Fruit fly (Drosophila melanogaster) whole organism, embryonic: ENCODE data around the gene CG15717.
A peak's percentile ranks its signal among the peaks of the same experiment; 100 is the strongest.

Source experiments
- CG10979 ChIP-seq: fragments of 200-800 bp; sonication (Bioruptor generic); optimal IDR thresholded peaks from 2 replicates; lab custom pipeline; 2018; ENCODE audit warnings: missing biosample characterization, mild to moderate bottlenecking, missing genetic modification characterization, moderate library complexity
- CG12104 ChIP-seq: fragments of 200-800 bp; sonication (Bioruptor generic); optimal IDR thresholded peaks from 3 replicates; lab custom pipeline; 2016; ENCODE audit warnings: missing biosample characterization, missing genetic modification characterization
- CG12155 ChIP-seq: fragments of 200-800 bp; sonication (Bioruptor generic); optimal IDR thresholded peaks from 3 replicates; lab custom pipeline; 2016; ENCODE audit warnings: missing biosample characterization, missing genetic modification characterization
- CG12769 ChIP-seq: fragments of 200-800 bp; sonication (Bioruptor generic); optimal IDR thresholded peaks from 2 replicates; lab custom pipeline; 2019; ENCODE audit warnings: missing biosample characterization, mild to moderate bottlenecking, missing genetic modification characterization, moderate library complexity
- CG12942 ChIP-seq: fragments of 200-800 bp; sonication (Bioruptor generic); optimal IDR thresholded peaks from 3 replicates; lab custom pipeline; 2016; ENCODE audit warnings: missing biosample characterization, missing genetic modification characterization
- CG1529 ChIP-seq: fragments of 200-800 bp; sonication (Bioruptor generic); optimal IDR thresholded peaks from 3 replicates; lab custom pipeline; 2018; ENCODE audit warnings: missing biosample characterization, missing genetic modification characterization
- CG15696 ChIP-seq: fragments of 200-800 bp; sonication (Bioruptor generic); optimal IDR thresholded peaks from 2 replicates; lab custom pipeline; 2019; ENCODE audit warnings: missing biosample characterization, mild to moderate bottlenecking, missing genetic modification characterization, moderate library complexity
- CG30431 ChIP-seq: fragments of 200-800 bp; sonication (Bioruptor generic); optimal IDR thresholded peaks from 2 replicates; lab custom pipeline; 2017; ENCODE audit warnings: missing biosample characterization, missing genetic modification characterization
- CG3847 ChIP-seq: fragments of 200-800 bp; sonication (Bioruptor generic); IDR thresholded peaks from 2 replicates; pipeline ENCODE4 v1.3.6; 2022; ENCODE audit warnings: missing biosample characterization, missing genetic modification characterization
- CG4424 ChIP-seq: fragments of 200-800 bp; sonication (Bioruptor generic); optimal IDR thresholded peaks from 3 replicates; lab custom pipeline; 2016; ENCODE audit warnings: missing biosample characterization, missing genetic modification characterization
- CG7372 ChIP-seq: fragments of 200-800 bp; sonication (Bioruptor generic); IDR thresholded peaks from 2 replicates; pipeline ENCODE4 v1.3.6; 2022; ENCODE audit warnings: missing biosample characterization, missing genetic modification characterization
- D19B ChIP-seq: fragments of 200-800 bp; sonication (Bioruptor generic); optimal IDR thresholded peaks from 2 replicates; lab custom pipeline; 2017; ENCODE audit warnings: missing biosample characterization, mild to moderate bottlenecking, missing genetic modification characterization
- Dll ChIP-seq: fragments of 200-800 bp; sonication (Bioruptor generic); IDR thresholded peaks from 4 replicates; pipeline ENCODE4 v1.3.6; 2022; ENCODE audit warnings: missing biosample characterization, missing genetic modification characterization; ENCODE audit not compliant: partially characterized antibody
- Dp ChIP-seq: fragments of 200-800 bp; sonication (Bioruptor generic); optimal IDR thresholded peaks from 2 replicates; lab custom pipeline; 2018; ENCODE audit warnings: missing biosample characterization, mild to moderate bottlenecking, missing genetic modification characterization, moderate library complexity
- Drgx ChIP-seq: fragments of 200-800 bp; sonication (Bioruptor generic); IDR thresholded peaks from 2 replicates; pipeline ENCODE4 v1.3.6; 2022; ENCODE audit warnings: missing biosample characterization, missing genetic modification characterization
- Fer3 ChIP-seq: fragments of 200-800 bp; sonication (Bioruptor generic); optimal IDR thresholded peaks from 2 replicates; lab custom pipeline; 2018; ENCODE audit warnings: missing biosample characterization, mild to moderate bottlenecking, missing genetic modification characterization, moderate library complexity
- HLH4C ChIP-seq: fragments of 200-800 bp; sonication (Bioruptor generic); IDR thresholded peaks from 3 replicates; pipeline ENCODE4 v1.3.6; 2022; ENCODE audit warnings: missing biosample characterization, missing genetic modification characterization; ENCODE audit not compliant: partially characterized antibody
- Hr51 ChIP-seq, 2 experiments: fragments of 200-800 bp; sonication (Bioruptor generic); optimal IDR thresholded peaks; 2 replicates in 1 of 2; 3 replicates in 1 of 2; lab custom pipeline; 2016 to 2018; ENCODE audit warnings: missing biosample characterization in 2 of 2, missing genetic modification characterization in 2 of 2, mild to moderate bottlenecking in 1 of 2, moderate library complexity in 1 of 2
- Lim3 ChIP-seq: fragments of 200-800 bp; sonication (Bioruptor generic); IDR thresholded peaks from 2 replicates; pipeline ENCODE4 v1.3.6; 2022; ENCODE audit warnings: missing biosample characterization, missing genetic modification characterization
- Lpt ChIP-seq: fragments of >200 bp; optimal IDR thresholded peaks from 2 replicates; lab custom pipeline; 2018; ENCODE audit warnings: missing biosample characterization, missing genetic modification characterization
- MESR4 ChIP-seq: fragments of 200-800 bp; sonication (Bioruptor generic); optimal IDR thresholded peaks from 2 replicates; lab custom pipeline; 2018; ENCODE audit warnings: missing biosample characterization, mild to moderate bottlenecking, missing genetic modification characterization, moderate library complexity
- Optix ChIP-seq: fragments of 200-800 bp; sonication (Bioruptor generic); IDR thresholded peaks from 3 replicates; pipeline ENCODE4 v1.3.6; 2022; ENCODE audit warnings: missing biosample characterization, missing genetic modification characterization
- PHDP ChIP-seq: fragments of 200-800 bp; sonication (Bioruptor generic); optimal IDR thresholded peaks from 3 replicates; lab custom pipeline; 2018; ENCODE audit warnings: missing biosample characterization, mild to moderate bottlenecking, missing genetic modification characterization, moderate library complexity
- Ptx1 ChIP-seq: fragments of 200-800 bp; sonication (Bioruptor generic); IDR thresholded peaks from 2 replicates; pipeline ENCODE4 v1.3.6; 2022; ENCODE audit warnings: missing biosample characterization, missing genetic modification characterization
- Ravus ChIP-seq: fragments of 200-800 bp; sonication (Bioruptor generic); IDR thresholded peaks from 2 replicates; pipeline ENCODE4 v1.3.6; 2022; ENCODE audit warnings: missing biosample characterization, missing genetic modification characterization
- Rfx ChIP-seq: fragments of 200-800 bp; sonication (Bioruptor generic); IDR thresholded peaks from 2 replicates; pipeline ENCODE4 v1.3.6; 2022; ENCODE audit warnings: missing biosample characterization, missing genetic modification characterization
- Six4 ChIP-seq: fragments of 200-800 bp; sonication (Bioruptor generic); optimal IDR thresholded peaks from 2 replicates; lab custom pipeline; 2016; ENCODE audit warnings: missing biosample characterization, missing genetic modification characterization
- Sry-β ChIP-seq: fragments of 200-800 bp; sonication (Bioruptor generic); optimal IDR thresholded peaks from 2 replicates; lab custom pipeline; 2018; ENCODE audit warnings: missing biosample characterization, mild to moderate bottlenecking, missing genetic modification characterization, moderate library complexity
- Usf ChIP-seq: fragments of 200-800 bp; sonication (Bioruptor generic); optimal IDR thresholded peaks from 2 replicates; lab custom pipeline; 2017; ENCODE audit warnings: missing genotype, missing biosample characterization, missing genetic modification characterization
- Xbp1 ChIP-seq: fragments of 200-800 bp; sonication (Bioruptor generic); optimal IDR thresholded peaks from 3 replicates; lab custom pipeline; 2016; ENCODE audit warnings: missing biosample characterization, mild to moderate bottlenecking, missing genetic modification characterization
- abd-A ChIP-seq: fragments of 200-800 bp; sonication (Bioruptor generic); optimal IDR thresholded peaks from 3 replicates; lab custom pipeline; 2019; ENCODE audit warnings: missing biosample characterization, mild to moderate bottlenecking, missing genetic modification characterization, moderate library complexity
- aop ChIP-seq: fragments of 200-800 bp; sonication (Bioruptor generic); IDR thresholded peaks from 2 replicates; pipeline ENCODE4 v1.3.6; 2022; ENCODE audit warnings: missing biosample characterization, missing genetic modification characterization
- bigmax ChIP-seq: fragments of 200-800 bp; sonication (Bioruptor generic); optimal IDR thresholded peaks from 2 replicates; lab custom pipeline; 2018; ENCODE audit warnings: missing biosample characterization, mild to moderate bottlenecking, missing genetic modification characterization
- crc ChIP-seq: fragments of 200-800 bp; sonication (Bioruptor generic); optimal IDR thresholded peaks from 2 replicates; lab custom pipeline; 2016; ENCODE audit warnings: missing biosample characterization, missing genetic modification characterization
- en ChIP-seq: fragments of 200-800 bp; sonication (Bioruptor generic); optimal IDR thresholded peaks from 2 replicates; lab custom pipeline; 2016; ENCODE audit warnings: missing biosample characterization, missing genetic modification characterization
- fd64A ChIP-seq: fragments of 200-800 bp; sonication (Bioruptor generic); optimal IDR thresholded peaks from 3 replicates; lab custom pipeline; 2018; ENCODE audit warnings: missing biosample characterization, mild to moderate bottlenecking, missing genetic modification characterization
- gro ChIP-seq: fragments of 200-800 bp; sonication (Bioruptor generic); optimal IDR thresholded peaks from 2 replicates; lab custom pipeline; 2016; ENCODE audit warnings: missing biosample characterization, missing genetic modification characterization
- gt ChIP-seq: fragments of 200-800 bp; sonication (Bioruptor generic); IDR thresholded peaks from 2 replicates; pipeline ENCODE4 v1.3.6; 2022; ENCODE audit warnings: missing biosample characterization, missing genetic modification characterization
- h ChIP-seq: fragments of >200 bp; optimal IDR thresholded peaks from 2 replicates; lab custom pipeline; 2017
- ham ChIP-seq: fragments of 200-800 bp; sonication (Bioruptor generic); IDR thresholded peaks from 2 replicates; pipeline ENCODE4 v1.3.6; 2022; ENCODE audit warnings: missing biosample characterization, missing genetic modification characterization
- ken ChIP-seq: fragments of 200-800 bp; sonication (Bioruptor generic); IDR thresholded peaks from 3 replicates; pipeline ENCODE4 v1.3.6; 2022; ENCODE audit warnings: missing biosample characterization, missing genetic modification characterization
- luna ChIP-seq: fragments of 200-800 bp; sonication (Bioruptor generic); optimal IDR thresholded peaks from 2 replicates; lab custom pipeline; 2016; ENCODE audit warnings: missing biosample characterization, missing genetic modification characterization
- mam ChIP-seq: fragments of 200-800 bp; sonication (Bioruptor generic); optimal IDR thresholded peaks from 3 replicates; lab custom pipeline; 2016; ENCODE audit warnings: missing biosample characterization, missing genetic modification characterization
- pita ChIP-seq: fragments of 200-800 bp; sonication (Bioruptor generic); optimal IDR thresholded peaks from 2 replicates; lab custom pipeline; 2017; ENCODE audit warnings: missing biosample characterization, mild to moderate bottlenecking, missing genetic modification characterization
- ranshi ChIP-seq: fragments of 200-800 bp; sonication (Bioruptor generic); IDR thresholded peaks from 2 replicates; pipeline ENCODE4 v1.3.6; 2022; ENCODE audit warnings: missing biosample characterization, missing genetic modification characterization
- run ChIP-seq: fragments of 200-800 bp; sonication (Bioruptor generic); optimal IDR thresholded peaks from 3 replicates; lab custom pipeline; 2018; ENCODE audit warnings: missing biosample characterization, mild to moderate bottlenecking, missing genetic modification characterization
- seq ChIP-seq: fragments of 200-800 bp; sonication (Bioruptor generic); IDR thresholded peaks from 2 replicates; pipeline ENCODE4 v1.3.6; 2022; ENCODE audit warnings: missing biosample characterization, missing genetic modification characterization
- ssp ChIP-seq: fragments of 200-800 bp; sonication (Bioruptor generic); IDR thresholded peaks from 2 replicates; pipeline ENCODE4 v1.3.6; 2022; ENCODE audit warnings: missing biosample characterization, missing genetic modification characterization
- tgo ChIP-seq: fragments of 200-800 bp; sonication (Bioruptor generic); IDR thresholded peaks from 3 replicates; pipeline ENCODE4 v1.3.6; 2022; ENCODE audit warnings: missing biosample characterization, missing genetic modification characterization
- tx ChIP-seq: fragments of 200-800 bp; sonication (Bioruptor generic); optimal IDR thresholded peaks from 2 replicates; lab custom pipeline; 2016; ENCODE audit warnings: missing biosample characterization, missing genetic modification characterization
- vfl ChIP-seq: fragments of 200-800 bp; sonication (Bioruptor generic); optimal IDR thresholded peaks from 2 replicates; lab custom pipeline; 2016; ENCODE audit warnings: missing biosample characterization, missing genetic modification characterization
- vnd ChIP-seq: fragments of 200-800 bp; sonication (Bioruptor generic); IDR thresholded peaks from 3 replicates; pipeline ENCODE4 v1.3.6; 2022; ENCODE audit warnings: missing biosample characterization, missing genetic modification characterization; ENCODE audit not compliant: partially characterized antibody
- yki ChIP-seq: fragments of >200 bp; optimal IDR thresholded peaks from 3 replicates; lab custom pipeline; 2018
- zf30C ChIP-seq: fragments of 200-800 bp; sonication (Bioruptor generic); optimal IDR thresholded peaks from 3 replicates; lab custom pipeline; 2018; ENCODE audit warnings: missing biosample characterization, mild to moderate bottlenecking, missing genetic modification characterization

CG15717 gene

DNA sequence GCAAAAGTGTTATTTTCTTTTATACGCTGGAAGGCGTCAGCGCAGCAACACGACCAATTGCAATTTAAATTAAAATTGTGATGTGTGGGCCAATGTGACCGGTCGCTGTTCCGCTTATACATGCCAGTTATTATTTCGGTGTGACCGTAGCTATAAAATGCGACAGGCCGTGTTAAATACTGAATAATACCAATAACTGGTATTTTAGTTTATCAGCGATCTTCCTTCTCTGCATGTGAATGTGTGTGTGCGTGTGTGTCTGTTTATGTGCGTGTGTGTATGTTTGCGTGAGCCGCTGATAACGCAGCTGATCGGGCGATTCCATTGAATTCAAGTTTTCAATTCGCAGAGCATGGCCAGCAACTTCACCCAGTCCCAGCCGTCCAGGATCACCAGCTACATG lies at the start of gene CG15717, which contains the start of the genes CG32638 and MFS10 (continued):
- no peak for TF ChIP-seq Optix (GFP tag; lab: Robert Waterston, UW)
- no peak for TF ChIP-seq fd64A (GFP tag; lab: Kevin White, UChicago)
- TF ChIP-seq aop = no peak
- TF ChIP-seq Six4 (GFP tag; lab: Kevin White, UChicago) = no peak
- TF ChIP-seq ham (GFP tag; lab: Robert Waterston, UW) = no peak
- no peak for TF ChIP-seq en (GFP tag; lab: Kevin White, UChicago)
- no peak for TF ChIP-seq Lpt (GFP tag; lab: Kevin White, UChicago)
- peak; percentile 80 for TF ChIP-seq MESR4 (GFP tag; lab: Kevin White, UChicago)
- no peak for TF ChIP-seq CG7372
- peak; percentile 88 for TF ChIP-seq bigmax
- no peak for TF ChIP-seq Hr51 (GFP tag; optimal IDR thresholded peaks at IDR 0.05; lab: Kevin White, UChicago)
- TF ChIP-seq Usf = no peak
- TF ChIP-seq zf30C = no peak
- no peak for TF ChIP-seq Ptx1 (GFP tag; lab: Robert Waterston, UW)
- TF ChIP-seq tx = no peak
- no peak for TF ChIP-seq vnd (GFP tag; lab: Robert Waterston, UW)
- no peak for TF ChIP-seq crc (GFP tag; lab: Kevin White, UChicago)
- no peak for TF ChIP-seq mam
- no peak for TF ChIP-seq PHDP (tag; lab: Kevin White, UChicago)
- peak; percentile 62 for TF ChIP-seq Dp (GFP tag; lab: Kevin White, UChicago)
- TF ChIP-seq CG3847 (GFP tag; lab: Robert Waterston, UW) = peak; percentile 38
- TF ChIP-seq Fer3 (tag; lab: Kevin White, UChicago) = no peak
- TF ChIP-seq CG15696 (tag; lab: Kevin White, UChicago) = no peak
- TF ChIP-seq seq (GFP tag; lab: Robert Waterston, UW) = no peak
- no peak for TF ChIP-seq D19B
- TF ChIP-seq gro = peak; percentile 35
- no peak for TF ChIP-seq ken (GFP tag; lab: Robert Waterston, UW)
- TF ChIP-seq pita (GFP tag; lab: Kevin White, UChicago) = no peak
- no peak for TF ChIP-seq gt (GFP tag; lab: Robert Waterston, UW)
- no peak for TF ChIP-seq Lim3 (GFP tag; lab: Robert Waterston, UW)
- TF ChIP-seq CG12155 = peak; percentile 13
- no peak for TF ChIP-seq CG12104 (GFP tag; lab: Kevin White, UChicago)
- TF ChIP-seq yki = no peak
- TF ChIP-seq ranshi (GFP tag; lab: Robert Waterston, UW) = no peak
- TF ChIP-seq Drgx (GFP tag; lab: Robert Waterston, UW) = no peak
- no peak for TF ChIP-seq ssp (GFP tag; lab: Robert Waterston, UW)
- TF ChIP-seq CG10979 (tag; lab: Kevin White, UChicago) = no peak
- TF ChIP-seq Dll (GFP tag; lab: Robert Waterston, UW) = no peak
- TF ChIP-seq CG12942 (GFP tag; lab: Kevin White, UChicago) = no peak
- TF ChIP-seq run (tag; lab: Kevin White, UChicago) = no peak
- no peak for TF ChIP-seq HLH4C (GFP tag; lab: Robert Waterston, UW)
- no peak for TF ChIP-seq vfl (GFP tag; lab: Kevin White, UChicago)
- TF ChIP-seq abd-A (tag; lab: Kevin White, UChicago) = peak; percentile 70
- TF ChIP-seq h (lab: Kevin White, UChicago) = no peak
- no peak for TF ChIP-seq CG1529 (GFP tag; lab: Kevin White, UChicago)
- no peak for TF ChIP-seq Ravus (GFP tag; lab: Robert Waterston, UW)
- TF ChIP-seq CG12769 = peak; percentile 55
- no peak for TF ChIP-seq CG4424
- peak; percentile 40; the same call in 1 of the 2 replicates for TF ChIP-seq Rfx (GFP tag; lab: Robert Waterston, UW)
- TF ChIP-seq Xbp1 (GFP tag; lab: Kevin White, UChicago) = no peak
- TF ChIP-seq Sry-β (GFP tag; lab: Kevin White, UChicago) = no peak
- TF ChIP-seq tgo = no peak
- no peak for TF ChIP-seq luna (GFP tag; lab: Kevin White, UChicago)
- TF ChIP-seq CG30431 = no peak
